Worm (Caenorhabditis elegans) whole organism, L2 larva: ENCODE measurements around the gene B0035.21.

Experiments
- mdl-1 ChIP-seq, 2 experiments: fragments of 150-350 bp in 1 of 2; sonication (generic microtip) in 1 of 2; optimal IDR thresholded peaks; 2 replicates each; lab custom pipeline; 2017; ENCODE audit warnings: missing biosample characterization in 2 of 2, missing genetic modification characterization in 2 of 2
- nhr-12 ChIP-seq: fragments of 150-350 bp; optimal IDR thresholded peaks from 2 replicates; lab custom pipeline; 2014; ENCODE audit warnings: missing biosample characterization, missing genetic modification characterization

ce11 chrIV:11326939-11327565 lies at the start of gene B0035.21:
- TF ChIP-seq nhr-12 (tag; lab: Kevin White, UChicago) = no peak
- no peak for TF ChIP-seq mdl-1 (tag; optimal IDR thresholded peaks at IDR 0.05; lab: Kevin White, UChicago)
